Worm (Caenorhabditis elegans) whole organism, L3 larva: Measurements from ENCODE around the gene aipr-1.
A peak's percentile ranks its signal among the peaks of the same experiment; 100 is the strongest.
"Not testable (repeated sequence)": the region's sequence is repeated elsewhere in the genome, so short reads cannot be mapped to it uniquely, and the experiment has no call there.

Source experiments
- ZK546.5 ChIP-seq: sonication (generic microtip); optimal IDR thresholded peaks from 2 replicates; lab custom pipeline; 2017; ENCODE audit warnings: missing biosample characterization, missing genetic modification characterization
- ama-1 ChIP-seq: fragments of 150-350 bp; optimal IDR thresholded peaks from 2 replicates; lab custom pipeline; 2018
- ceh-16 ChIP-seq: sonication (generic microtip); optimal IDR thresholded peaks from 2 replicates; lab custom pipeline; 2017; ENCODE audit warnings: missing biosample characterization, missing genetic modification characterization
- ceh-28 ChIP-seq: fragments of 150-350 bp; optimal IDR thresholded peaks from 2 replicates; lab custom pipeline; 2014; ENCODE audit warnings: missing biosample characterization, missing genetic modification reagents, missing genetic modification characterization
- elt-2 ChIP-seq: sonication (generic microtip); optimal IDR thresholded peaks from 2 replicates; lab custom pipeline; 2016; ENCODE audit warnings: missing genetic modification reagents, mild to moderate bottlenecking, missing genetic modification characterization, missing compliant biosample characterization
- elt-3 ChIP-seq, 3 experiments: fragments of 150-350 bp in 1 of 3; sonication (generic microtip) in 2 of 3; optimal IDR thresholded peaks; 2 replicates in 2 of 3; 4 replicates in 1 of 3; lab custom pipeline; 2014 to 2017; ENCODE audit warnings: missing biosample characterization in 3 of 3, missing genetic modification characterization in 3 of 3
- fos-1 ChIP-seq: fragments of 150-350 bp; optimal IDR thresholded peaks from 2 replicates; lab custom pipeline; 2014; ENCODE audit warnings: missing biosample characterization, missing genetic modification characterization
- jun-1 ChIP-seq: fragments of 150-350 bp; optimal IDR thresholded peaks from 2 replicates; lab custom pipeline; 2014; ENCODE audit warnings: missing biosample characterization, missing genetic modification reagents, missing genetic modification characterization
- lin-39 ChIP-seq: fragments of 150-350 bp; optimal IDR thresholded peaks from 2 replicates; lab custom pipeline; 2018; ENCODE audit warnings: missing biosample characterization, missing genetic modification reagents, missing genetic modification characterization
- mdl-1 ChIP-seq: fragments of 150-350 bp; optimal IDR thresholded peaks from 2 replicates; lab custom pipeline; 2014; ENCODE audit warnings: missing biosample characterization, missing genetic modification characterization
- mml-1 ChIP-seq: fragments of 150-350 bp; sonication (generic microtip); optimal IDR thresholded peaks from 3 replicates; lab custom pipeline; 2014; ENCODE audit warnings: missing biosample characterization, missing genetic modification characterization
- nfya-1 ChIP-seq: sonication (generic microtip); optimal IDR thresholded peaks from 2 replicates; lab custom pipeline; 2017; ENCODE audit warnings: missing genetic modification characterization, mild to moderate bottlenecking, missing compliant biosample characterization, antibody characterized with exemption, moderate library complexity; ENCODE audit not compliant: insufficient read depth
- nhr-12 ChIP-seq: fragments of 150-350 bp; optimal IDR thresholded peaks from 2 replicates; lab custom pipeline; 2014; ENCODE audit warnings: missing biosample characterization, missing genetic modification characterization
- nhr-23 ChIP-seq: fragments of 150-350 bp; optimal IDR thresholded peaks from 2 replicates; lab custom pipeline; 2014; ENCODE audit warnings: missing biosample characterization, missing genetic modification reagents, missing genetic modification characterization
- nhr-237 ChIP-seq: fragments of 150-350 bp; optimal IDR thresholded peaks from 2 replicates; lab custom pipeline; 2014; ENCODE audit warnings: missing biosample characterization, missing genetic modification characterization
- nhr-25 ChIP-seq: sonication (generic microtip); optimal IDR thresholded peaks from 2 replicates; lab custom pipeline; 2017; ENCODE audit warnings: missing biosample characterization, missing genetic modification characterization
- nhr-28 ChIP-seq: fragments of 150-350 bp; optimal IDR thresholded peaks from 2 replicates; lab custom pipeline; 2014; ENCODE audit warnings: missing biosample characterization, missing genetic modification characterization
- nhr-43 ChIP-seq: sonication (generic microtip); optimal IDR thresholded peaks from 2 replicates; lab custom pipeline; 2016; ENCODE audit warnings: mild to moderate bottlenecking, missing genetic modification characterization, missing compliant biosample characterization; ENCODE audit not compliant: poor library complexity, severe bottlenecking
- nhr-67 ChIP-seq: fragments of 150-350 bp; optimal IDR thresholded peaks from 2 replicates; lab custom pipeline; 2014; ENCODE audit warnings: missing biosample characterization, missing genetic modification characterization
- nhr-77 ChIP-seq: fragments of 150-350 bp; optimal IDR thresholded peaks from 2 replicates; lab custom pipeline; 2014; ENCODE audit warnings: missing biosample characterization, missing genetic modification characterization
- pha-4 ChIP-seq: fragments of 150-350 bp; optimal IDR thresholded peaks from 2 replicates; lab custom pipeline; 2014; ENCODE audit warnings: missing biosample characterization, missing genetic modification reagents, missing genetic modification characterization
- pqm-1 ChIP-seq: fragments of 150-350 bp; optimal IDR thresholded peaks from 2 replicates; lab custom pipeline; 2017; ENCODE audit warnings: missing biosample characterization, missing genetic modification characterization, inconsistent platforms
- snpc-4 ChIP-seq: fragments of 150-350 bp; optimal IDR thresholded peaks from 2 replicates; lab custom pipeline; 2014; ENCODE audit warnings: missing biosample characterization, missing genetic modification characterization
- unc-39 ChIP-seq: sonication (generic microtip); optimal IDR thresholded peaks from 4 replicates; lab custom pipeline; 2017; ENCODE audit warnings: missing biosample characterization, missing genetic modification characterization
- zag-1 ChIP-seq: fragments of 150-350 bp; optimal IDR thresholded peaks from 2 replicates; lab custom pipeline; 2014; ENCODE audit warnings: missing biosample characterization, missing genetic modification characterization

The aipr-1 gene

DNA sequence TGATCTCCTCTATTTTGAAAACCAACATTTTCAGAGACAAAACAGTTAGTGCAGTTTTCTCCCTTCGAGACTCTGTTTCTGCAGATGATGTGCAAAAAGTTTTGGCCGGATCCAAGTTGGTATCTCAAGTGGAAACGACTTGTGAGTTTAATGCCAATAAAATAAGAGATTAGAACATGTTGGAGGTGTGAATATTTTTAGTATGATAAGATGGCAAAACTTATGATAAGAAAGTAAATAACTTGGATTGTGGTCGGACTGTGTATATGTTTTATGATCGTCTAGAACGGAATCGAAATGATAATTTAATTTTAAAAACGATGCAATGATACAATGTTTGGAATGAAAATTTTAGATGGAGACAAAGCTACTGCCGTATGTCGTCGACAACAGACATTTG is 37.9 kb upstream of the aipr-1 start:
- TF ChIP-seq elt-2 (tag; lab: Kevin White, UChicago) (peak; percentile 54), unc-39 (no peak)
- TF ChIP-seq, all 47 proteins: peak for 1

DNA sequence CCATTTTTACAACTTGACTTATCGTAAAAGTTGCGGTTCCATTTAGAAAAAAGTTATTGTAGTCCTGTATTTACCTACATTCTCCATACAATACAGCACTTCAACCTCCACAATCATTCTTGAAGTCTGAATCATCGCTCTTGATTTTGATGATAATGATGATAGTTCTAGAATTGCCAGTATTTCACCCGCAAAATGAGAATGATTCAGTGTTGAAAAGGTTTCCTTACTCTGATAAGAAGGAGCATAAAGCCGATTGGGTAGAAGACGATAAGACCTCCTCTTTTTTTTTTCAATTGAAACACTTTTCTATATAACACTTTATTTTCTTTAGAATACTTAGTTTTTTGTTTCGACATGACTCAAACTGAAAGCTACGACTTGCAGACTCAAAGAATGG is 36.8 kb upstream of the aipr-1 start, which contains the start of gene T19D12.4:
TSS of gene T19D12.4 (plus strand) at position 295 of the 400 bp plus-strand sequence.
- peak; percentile 54 for TF ChIP-seq elt-2 (tag; lab: Kevin White, UChicago)
- no peak for TF ChIP-seq jun-1 (tag; lab: Kevin White, UChicago)
- TF ChIP-seq pqm-1 (tag; lab: Kevin White, UChicago), result peak; percentile 28
- no peak for TF ChIP-seq nhr-25 (tag; lab: Kevin White, UChicago)

DNA sequence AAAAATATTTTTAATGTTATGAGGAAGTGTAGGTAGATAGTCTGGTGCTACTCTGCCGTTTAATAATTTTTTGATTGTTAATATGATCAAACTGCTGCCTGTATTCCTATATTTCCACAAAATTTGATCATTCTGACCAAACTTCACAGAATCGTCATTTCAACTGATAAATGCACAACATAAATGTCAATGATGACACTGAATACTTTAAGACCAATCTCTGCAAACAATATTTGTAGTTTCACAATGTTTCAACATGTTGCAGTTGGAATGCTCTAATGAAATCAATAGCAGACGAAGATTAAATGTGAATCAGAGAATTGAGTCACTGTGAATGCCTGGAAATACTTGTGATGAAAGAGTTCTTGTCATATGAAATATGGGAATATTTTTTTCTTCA is 35.7 kb upstream of the aipr-1 start:
- peak; percentile 14 for TF ChIP-seq elt-2 (tag; lab: Kevin White, UChicago)
- no peak for TF ChIP-seq pqm-1 (tag; lab: Kevin White, UChicago)

DNA sequence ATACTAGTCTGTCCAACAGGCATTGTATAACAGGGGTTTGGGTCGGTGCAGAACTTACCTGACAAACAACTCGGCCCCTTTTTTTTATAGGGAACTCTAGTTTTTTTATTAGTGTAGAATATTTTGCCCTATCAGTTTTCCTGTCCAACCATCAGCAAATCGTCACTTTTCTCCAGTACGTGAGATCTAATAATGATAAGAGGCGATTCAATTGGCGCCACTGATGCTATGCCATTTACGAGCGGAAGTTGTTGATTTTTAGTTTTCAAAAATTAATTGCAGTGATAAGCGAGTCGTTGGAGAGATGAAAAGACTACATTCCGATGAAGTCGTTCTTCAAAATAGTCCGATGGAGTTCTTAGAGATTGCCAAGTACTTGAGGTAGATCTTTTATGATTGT is 34.3 kb upstream of the aipr-1 start:
- TF ChIP-seq elt-3 (tag; optimal IDR thresholded peaks at IDR 0.05; lab: Kevin White, UChicago) (no peak), pqm-1 (tag; lab: Kevin White, UChicago) (peak; percentile 10), elt-2 (tag; lab: Kevin White, UChicago) (peak; percentile 58)
- TF ChIP-seq, all 47 proteins: peak for 2

DNA sequence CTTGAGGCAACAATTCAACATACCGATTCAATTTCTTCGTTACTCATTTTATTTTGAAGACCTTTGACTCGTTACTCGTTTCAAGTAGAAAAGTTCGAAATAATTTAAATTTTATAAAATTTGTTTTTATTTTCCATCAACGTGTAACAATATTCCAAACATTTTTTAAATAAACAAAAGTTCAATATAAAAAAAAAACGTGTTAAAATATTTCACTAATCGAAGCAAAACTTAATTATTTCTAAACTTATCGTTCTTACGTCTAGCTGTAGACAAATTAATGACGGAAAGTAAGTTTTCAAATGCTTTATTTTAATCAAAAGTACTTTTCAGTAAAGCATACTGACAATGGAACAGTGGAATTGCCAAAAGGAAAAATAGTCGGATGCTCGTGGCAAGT is 33.1 kb upstream of the aipr-1 start, which contains the start of the genes F54H5.5 and F54H5.2:
TSS of gene F54H5.5 (minus strand) at position 101 of the 400 bp plus-strand sequence.
TSS of gene F54H5.2 (plus strand) at position 303 of the 400 bp plus-strand sequence.
- not testable (repeated sequence) for TF ChIP-seq nhr-28, nhr-67, pha-4
- TF ChIP-seq, all 47 proteins: peak for 0; not testable (repeated sequence) for 47

DNA sequence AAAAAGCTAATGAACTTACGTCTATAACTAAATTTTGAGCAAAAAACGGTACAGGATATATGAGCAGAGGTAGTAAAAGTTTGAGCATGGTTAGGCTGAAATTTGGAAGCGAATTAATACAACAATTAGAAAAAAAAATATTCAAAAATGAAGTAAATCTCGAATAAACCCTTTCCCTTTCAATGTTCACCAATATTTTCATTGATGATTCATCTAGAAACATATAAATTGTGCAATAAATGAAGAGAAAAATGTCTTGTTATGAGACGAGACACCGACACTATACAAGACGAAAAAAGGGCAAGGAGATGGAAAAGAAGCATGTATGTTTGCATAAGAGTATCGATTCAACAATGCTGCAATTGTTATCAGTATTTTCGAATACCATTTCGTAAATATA is 31.3 kb upstream of the aipr-1 start, which contains the start of gene F54H5.14:
TSS of gene F54H5.14 (minus strand) at position 101 of the 400 bp plus-strand sequence.
- TF ChIP-seq jun-1 (tag; lab: Kevin White, UChicago) (no peak), pqm-1 (tag; lab: Kevin White, UChicago) (peak; percentile 30), pha-4 (peak; percentile 44), elt-2 (tag; lab: Kevin White, UChicago) (peak; percentile 45)

DNA sequence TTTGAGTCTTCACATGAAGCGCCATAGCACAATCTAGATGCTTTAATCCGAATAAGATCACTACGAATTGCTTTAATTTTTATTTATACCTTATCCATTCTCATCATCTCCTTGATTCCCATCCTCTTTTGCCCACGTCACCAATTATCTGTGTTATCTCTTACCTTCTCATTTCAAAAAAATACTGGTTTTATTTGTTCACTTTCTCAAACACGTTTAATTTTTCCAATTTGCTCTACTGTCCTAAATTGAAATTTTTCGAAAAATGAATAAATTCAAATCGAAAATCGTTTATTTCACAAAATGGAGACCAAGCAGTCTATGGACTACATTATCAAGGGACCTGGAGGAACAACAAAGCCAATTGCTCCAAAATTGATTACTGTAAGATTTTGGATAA is 27.8 kb upstream of the aipr-1 start, which contains the start of gene F54H5.3:
TSS of gene F54H5.3 (plus strand) at position 301 of the 400 bp plus-strand sequence.
- TF ChIP-seq mml-1, result no peak
- no peak for TF ChIP-seq nhr-77 (tag; lab: Kevin White, UChicago)
- TF ChIP-seq nhr-237 (tag; lab: Kevin White, UChicago), result no peak
- TF ChIP-seq fos-1 (tag; lab: Kevin White, UChicago), result no peak
- TF ChIP-seq lin-39 (tag; lab: Kevin White, UChicago), result no peak
- no peak for TF ChIP-seq elt-3 (tag; optimal IDR thresholded peaks at IDR 0.05; lab: Kevin White, UChicago)
- no peak for TF ChIP-seq snpc-4 (tag; lab: Kevin White, UChicago)
- TF ChIP-seq nhr-23 (tag; lab: Kevin White, UChicago), result no peak
- TF ChIP-seq nhr-12 (tag; lab: Kevin White, UChicago), result no peak
- TF ChIP-seq, all 47 proteins: peak for 0

DNA sequence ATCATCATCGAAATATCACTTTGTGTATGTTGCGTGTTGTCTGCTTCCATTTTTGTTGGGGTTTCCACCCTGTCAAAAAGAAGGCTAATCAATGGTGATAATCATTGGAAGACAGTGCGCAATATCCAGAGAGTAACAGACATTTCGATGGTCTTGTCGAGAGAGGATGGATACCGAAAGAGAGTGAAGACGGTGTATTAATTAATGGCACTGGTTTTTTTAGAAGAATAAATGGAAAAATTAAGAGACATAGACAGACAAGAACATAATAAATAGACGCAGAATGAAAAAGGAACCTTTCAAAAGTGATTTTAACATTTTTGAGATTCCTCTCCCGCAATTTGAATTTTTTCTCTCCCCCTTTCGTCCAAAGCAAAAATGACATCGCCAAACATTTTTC is 25.0 kb upstream of the aipr-1 start:
- TF ChIP-seq nhr-12 (tag; lab: Kevin White, UChicago) (no peak), nhr-23 (tag; lab: Kevin White, UChicago) (peak; percentile 46), nhr-43 (peak; percentile 19), elt-3 (tag; optimal IDR thresholded peaks at IDR 0.05; lab: Kevin White, UChicago) (peak in 1 of 3 experiments; percentile 27), mml-1 (no peak), nhr-25 (tag; lab: Kevin White, UChicago) (peak; percentile 10), ceh-28 (tag; lab: Kevin White, UChicago) (peak; percentile 4)

DNA sequence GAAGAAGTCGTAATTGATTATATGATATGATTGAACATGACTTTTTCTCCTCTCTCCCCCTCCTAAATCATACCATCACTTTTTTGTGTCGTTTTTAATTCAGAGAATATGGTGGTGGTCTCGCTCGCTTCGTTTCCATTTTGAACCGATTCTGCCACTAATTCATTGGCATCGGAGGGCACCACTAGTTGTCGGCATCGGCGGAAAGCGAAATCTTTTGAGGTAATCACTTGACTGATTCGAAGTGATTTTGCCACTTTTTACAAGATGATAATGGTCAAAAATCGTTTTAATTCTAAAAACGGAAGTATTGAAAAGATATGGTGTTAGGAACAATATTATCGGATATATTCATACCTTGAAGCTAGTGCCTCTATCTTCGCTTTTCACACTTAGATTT is 22.7 kb upstream of the aipr-1 start, which contains the start of gene klf-3:
TSS of gene klf-3 (plus strand) at position 109 of the 400 bp plus-strand sequence.
- TF ChIP-seq nhr-43 (no peak), elt-3 (tag; optimal IDR thresholded peaks at IDR 0.05; lab: Kevin White, UChicago) (no peak), lin-39 (tag; lab: Kevin White, UChicago) (no peak), pqm-1 (tag; lab: Kevin White, UChicago) (no peak), nfya-1 (tag; lab: Kevin White, UChicago) (no peak), zag-1 (tag; lab: Kevin White, UChicago) (no peak), jun-1 (tag; lab: Kevin White, UChicago) (no peak), ceh-28 (tag; lab: Kevin White, UChicago) (no peak), mdl-1 (no peak), nhr-237 (tag; lab: Kevin White, UChicago) (no peak), nhr-28 (no peak), ceh-16 (tag; lab: Kevin White, UChicago) (no peak), snpc-4 (tag; lab: Kevin White, UChicago) (no peak), ama-1 (lab: Kevin White, UChicago) (no peak), nhr-67 (no peak), ZK546.5 (tag; lab: Kevin White, UChicago) (no peak)
